Fruit fly (Drosophila melanogaster): Measurements from ENCODE around the gene pkm.

pkm gene

DNA sequence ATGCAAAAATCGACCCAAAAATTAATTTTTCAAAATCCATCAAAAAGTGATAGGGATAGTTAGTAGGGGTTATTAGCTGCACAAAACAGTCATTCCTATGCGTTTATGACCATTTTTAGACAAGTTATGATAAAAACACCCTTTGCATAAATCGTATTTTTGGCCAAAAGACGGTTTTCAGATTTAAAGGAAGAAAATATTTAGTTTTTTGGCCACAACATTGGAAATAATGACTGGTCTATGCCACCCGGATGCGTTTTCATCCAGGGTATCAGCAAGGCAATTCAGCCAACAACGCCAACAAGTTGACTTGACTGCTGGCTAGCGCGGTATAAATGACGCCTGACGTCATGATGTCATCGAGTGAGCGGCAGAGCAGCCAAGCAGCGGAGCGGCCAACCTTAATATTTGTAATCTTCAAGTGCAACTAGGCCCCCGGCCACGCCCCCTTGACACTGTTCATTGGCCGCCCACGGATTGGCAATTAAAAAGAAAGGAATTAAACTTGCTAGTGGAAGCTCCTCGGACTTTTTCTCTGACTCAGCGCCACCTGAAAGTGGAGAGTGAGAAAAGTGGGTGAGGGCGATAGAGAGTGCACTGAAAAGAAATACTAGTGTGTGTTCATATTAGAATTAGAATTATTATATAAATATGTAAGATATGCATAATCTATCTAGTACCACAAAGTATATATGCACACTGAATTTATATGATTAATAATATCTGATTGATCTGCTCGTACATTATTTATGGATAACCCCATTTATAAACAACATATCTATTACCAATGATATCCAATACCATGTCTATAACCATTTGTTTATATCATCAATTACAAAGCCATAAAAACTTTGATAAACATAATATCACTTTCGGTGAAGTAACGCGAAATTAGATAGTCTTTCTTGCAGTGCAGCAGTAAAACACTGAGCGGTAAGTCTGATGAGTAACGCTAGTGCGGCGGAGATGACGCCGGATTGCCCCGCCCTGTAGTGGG lies 23.9 kb downstream of the pkm start (continued):
- TF ChIP-seq CG3065 (GFP tag; optimal IDR thresholded peaks at IDR 0.05): peak; percentile 37
- peak; percentile 60 for TF ChIP-seq Drgx (GFP tag; IDR thresholded peaks at IDR 0.05)
- TF ChIP-seq trh (GFP tag; optimal IDR thresholded peaks at IDR 0.05): no peak
- TF ChIP-seq mld (GFP tag; IDR thresholded peaks at IDR 0.05; ENCODE audit: partially characterized antibody): no peak
- TF ChIP-seq CG2120 (GFP tag; optimal IDR thresholded peaks at IDR 0.05): peak; percentile 78
- TF ChIP-seq tna (GFP tag; IDR thresholded peaks at IDR 0.05; ENCODE audit: partially characterized antibody): no peak
- peak; percentile 47 for TF ChIP-seq bab2 (GFP tag; optimal IDR thresholded peaks at IDR 0.05)
- no peak for TF ChIP-seq ac (GFP tag; optimal IDR thresholded peaks at IDR 0.05)
- peak; percentile 62 for TF ChIP-seq CG31224 (GFP tag; IDR thresholded peaks at IDR 0.05)
- TF ChIP-seq CG43689 (GFP tag; IDR thresholded peaks at IDR 0.05): no peak
- peak; percentile 74 for TF ChIP-seq CG34376 (GFP tag; optimal IDR thresholded peaks at IDR 0.05)
- TF ChIP-seq gce (GFP tag; IDR thresholded peaks at IDR 0.05): peak; percentile 46; the same call in 1 of the 3 replicates
- TF ChIP-seq fd96Cb (tag; optimal IDR thresholded peaks at IDR 0.05): peak; percentile 83
- no peak for TF ChIP-seq Nf-YA (GFP tag; IDR thresholded peaks at IDR 0.05)
- no peak for TF ChIP-seq CG6272 (GFP tag; IDR thresholded peaks at IDR 0.05)
- TF ChIP-seq Fer1 (GFP tag; optimal IDR thresholded peaks at IDR 0.05): peak; percentile 92
- TF ChIP-seq nmo (GFP tag; optimal IDR thresholded peaks at IDR 0.05): peak; percentile 93
- peak; percentile 48; the same call in 2 of the 3 replicates for TF ChIP-seq CG14050 (GFP tag; IDR thresholded peaks at IDR 0.05)
- peak; percentile 41 for TF ChIP-seq CG13123 (GFP tag; optimal IDR thresholded peaks at IDR 0.05)
- no peak for TF ChIP-seq Atf3 (GFP tag; optimal IDR thresholded peaks at IDR 0.05)
- peak; percentile 6 for TF ChIP-seq fd64A (GFP tag; optimal IDR thresholded peaks at IDR 0.05)
- TF ChIP-seq inv (GFP tag; IDR thresholded peaks at IDR 0.05; ENCODE audit: partially characterized antibody): no peak
- TF ChIP-seq CG14014 (GFP tag; IDR thresholded peaks at IDR 0.05): peak; percentile 57; the same call in 1 of the 2 replicates
- TF ChIP-seq CG10147 (GFP tag; optimal IDR thresholded peaks at IDR 0.05): peak; percentile 91
- no peak for TF ChIP-seq disco-r (GFP tag; optimal IDR thresholded peaks at IDR 0.05)
- TF ChIP-seq Atf-2 (GFP tag; optimal IDR thresholded peaks at IDR 0.05): no peak
- TF ChIP-seq aop (GFP tag; IDR thresholded peaks at IDR 0.05): no peak
- TF ChIP-seq NC2α (GFP tag; optimal IDR thresholded peaks at IDR 0.05): no peak
- peak; percentile 53 for TF ChIP-seq CG30020 (tag; optimal IDR thresholded peaks at IDR 0.05)
- peak; percentile 19 for TF ChIP-seq CTCF (GFP tag; optimal IDR thresholded peaks at IDR 0.05)
- TF ChIP-seq CG10267 (tag; optimal IDR thresholded peaks at IDR 0.05): peak; percentile 78
- no peak for TF ChIP-seq Neu2 (GFP tag; optimal IDR thresholded peaks at IDR 0.05; ENCODE audit: borderline replicate concordance)
- peak; percentile 80 for TF ChIP-seq CG6683 (GFP tag; optimal IDR thresholded peaks at IDR 0.05)
- peak; percentile 56 for TF ChIP-seq CG12942 (GFP tag; optimal IDR thresholded peaks at IDR 0.05)
- TF ChIP-seq ERR (GFP tag; optimal IDR thresholded peaks at IDR 0.05): no peak
- peak; percentile 42 for TF ChIP-seq E2f1 (GFP tag; IDR thresholded peaks at IDR 0.05)
- no peak for TF ChIP-seq Hey (tag; optimal IDR thresholded peaks at IDR 0.05)
- TF ChIP-seq tup (GFP tag; optimal IDR thresholded peaks at IDR 0.05): no peak
- TF ChIP-seq Mad (GFP tag; optimal IDR thresholded peaks at IDR 0.05): no peak
- TF ChIP-seq ci (GFP tag; IDR thresholded peaks at IDR 0.05): no peak
- peak; percentile 84 for TF ChIP-seq unpg (GFP tag; optimal IDR thresholded peaks at IDR 0.05)
- TF ChIP-seq CG10959 (GFP tag; IDR thresholded peaks at IDR 0.05): no peak
- TF ChIP-seq CG1792 (GFP tag; optimal IDR thresholded peaks at IDR 0.05): no peak
- peak; percentile 33 for TF ChIP-seq Antp (GFP tag; optimal IDR thresholded peaks at IDR 0.05)
- TF ChIP-seq dmrt99B (tag; optimal IDR thresholded peaks at IDR 0.05): peak; percentile 94
- peak; percentile 64 for TF ChIP-seq CG5245 (GFP tag; optimal IDR thresholded peaks at IDR 0.05)
- TF ChIP-seq Optix (GFP tag; IDR thresholded peaks at IDR 0.05): no peak
- peak; percentile 57 for TF ChIP-seq CG6654 (GFP tag; optimal IDR thresholded peaks at IDR 0.05)
- no peak for TF ChIP-seq vnd (GFP tag; IDR thresholded peaks at IDR 0.05; ENCODE audit: partially characterized antibody)
